Worm (Caenorhabditis elegans) whole organism, L3 larva: ENCODE data around the gene F54D10.9.

Source experiments
- aly-2 ChIP-seq: fragments of 150-350 bp; optimal IDR thresholded peaks from 2 replicates; lab custom pipeline; 2014; ENCODE audit warnings: missing biosample characterization, missing genetic modification characterization
- daf-12 ChIP-seq: fragments of 150-350 bp; optimal IDR thresholded peaks from 2 replicates; lab custom pipeline; 2014; ENCODE audit warnings: missing biosample characterization, missing genetic modification reagents, missing genetic modification characterization
- mml-1 ChIP-seq: fragments of 150-350 bp; sonication (generic microtip); optimal IDR thresholded peaks from 3 replicates; lab custom pipeline; 2014; ENCODE audit warnings: missing biosample characterization, missing genetic modification characterization
- nhr-67 ChIP-seq: fragments of 150-350 bp; optimal IDR thresholded peaks from 2 replicates; lab custom pipeline; 2014; ENCODE audit warnings: missing biosample characterization, missing genetic modification characterization
- snpc-4 ChIP-seq: fragments of 150-350 bp; optimal IDR thresholded peaks from 2 replicates; lab custom pipeline; 2014; ENCODE audit warnings: missing biosample characterization, missing genetic modification characterization

- TF ChIP-seq nhr-67 (tag; lab: Kevin White, UChicago) (no peak), daf-12 (no peak), aly-2 (tag; lab: Kevin White, UChicago) (no peak), mml-1 (no peak), snpc-4 (tag; lab: Kevin White, UChicago) (no peak)
Measured at ce11 chrII:3781238-3781637, 51.0 kb downstream of the F54D10.9 start.
